Fruit fly (Drosophila melanogaster) whole organism, embryonic: ENCODE measurements around the gene Rlb1.

ENCODE experiments used
- Adf1 ChIP-seq: fragments of 200-800 bp; sonication (Bioruptor generic); IDR thresholded peaks from 2 replicates; pipeline ENCODE4 v1.3.6; 2022; ENCODE audit warnings: missing biosample characterization, missing genetic modification characterization
- Antp ChIP-seq: fragments of 200-800 bp; sonication (Bioruptor generic); optimal IDR thresholded peaks from 3 replicates; lab custom pipeline; 2016; ENCODE audit warnings: missing biosample characterization, missing genetic modification characterization
- Bdp1 ChIP-seq: fragments of 200-800 bp; sonication (Bioruptor generic); optimal IDR thresholded peaks from 3 replicates; lab custom pipeline; 2016; ENCODE audit warnings: missing biosample characterization, missing genetic modification characterization
- Bteb2 ChIP-seq: fragments of 200-800 bp; sonication (Bioruptor generic); optimal IDR thresholded peaks from 2 replicates; lab custom pipeline; 2016; ENCODE audit warnings: missing biosample characterization, missing genetic modification characterization
- C15 ChIP-seq: fragments of 200-800 bp; sonication (Bioruptor generic); IDR thresholded peaks from 3 replicates; pipeline ENCODE4 v1.3.6; 2022; ENCODE audit warnings: missing biosample characterization, missing genetic modification characterization
- CG11247 ChIP-seq: fragments of 200-800 bp; sonication (Bioruptor generic); IDR thresholded peaks from 2 replicates; pipeline ENCODE4 v1.3.6; 2022; ENCODE audit warnings: missing biosample characterization, missing genetic modification characterization
- CG11695 ChIP-seq: fragments of 200-800 bp; sonication (Bioruptor generic); IDR thresholded peaks from 3 replicates; pipeline ENCODE4 v1.3.6; 2022; ENCODE audit warnings: missing biosample characterization, missing genetic modification characterization
- CG12219 ChIP-seq: fragments of 200-800 bp; sonication (Bioruptor generic); optimal IDR thresholded peaks from 3 replicates; lab custom pipeline; 2018; ENCODE audit warnings: missing biosample characterization, mild to moderate bottlenecking, missing genetic modification characterization
- CG13123 ChIP-seq: fragments of 200-800 bp; sonication (Bioruptor generic); optimal IDR thresholded peaks from 2 replicates; lab custom pipeline; 2016; ENCODE audit warnings: missing biosample characterization, missing genetic modification characterization
- CG16813 ChIP-seq: fragments of 200-800 bp; sonication (Bioruptor generic); IDR thresholded peaks from 3 replicates; pipeline ENCODE4 v1.3.6; 2022; ENCODE audit warnings: missing biosample characterization, missing genetic modification characterization; ENCODE audit not compliant: partially characterized antibody
- CG18011 ChIP-seq: fragments of 200-800 bp; sonication (Bioruptor generic); optimal IDR thresholded peaks from 2 replicates; lab custom pipeline; 2017; ENCODE audit warnings: missing biosample characterization, missing genetic modification characterization, mild to moderate bottlenecking, moderate library complexity, missing genotype
- CG2889 ChIP-seq: fragments of 200-800 bp; sonication (Bioruptor generic); IDR thresholded peaks from 3 replicates; pipeline ENCODE4 v1.3.6; 2022; ENCODE audit warnings: missing biosample characterization, missing genetic modification characterization
- CG30403 ChIP-seq: fragments of 200-800 bp; sonication (Bioruptor generic); optimal IDR thresholded peaks from 3 replicates; lab custom pipeline; 2016; ENCODE audit warnings: missing biosample characterization, missing genetic modification characterization
- CG6765 ChIP-seq: fragments of 200-800 bp; sonication (Bioruptor generic); optimal IDR thresholded peaks from 3 replicates; lab custom pipeline; 2017; ENCODE audit warnings: missing biosample characterization, mild to moderate bottlenecking, missing genetic modification characterization
- CG7745 ChIP-seq: fragments of 200-800 bp; sonication (Bioruptor generic); optimal IDR thresholded peaks from 2 replicates; lab custom pipeline; 2018; ENCODE audit warnings: missing biosample characterization, mild to moderate bottlenecking, missing genetic modification characterization, moderate library complexity
- CoRest ChIP-seq: fragments of 200-800 bp; sonication (Bioruptor generic); optimal IDR thresholded peaks from 3 replicates; lab custom pipeline; 2018; ENCODE audit warnings: missing biosample characterization, mild to moderate bottlenecking, missing genetic modification characterization, moderate library complexity
- D19A ChIP-seq: fragments of 200-800 bp; optimal IDR thresholded peaks from 3 replicates; lab custom pipeline; 2019; ENCODE audit warnings: missing biosample characterization, mild to moderate bottlenecking, missing genetic modification characterization, moderate library complexity
- Dip2 ChIP-seq: fragments of 200-800 bp; sonication (Bioruptor generic); IDR thresholded peaks from 2 replicates; pipeline ENCODE4 v1.3.6; 2022; ENCODE audit warnings: missing biosample characterization, missing genetic modification characterization
- Doc3 ChIP-seq: fragments of 200-800 bp; sonication (Bioruptor generic); IDR thresholded peaks from 3 replicates; pipeline ENCODE4 v1.3.6; 2022; ENCODE audit warnings: missing biosample characterization, missing genetic modification characterization; ENCODE audit not compliant: partially characterized antibody
- Fer3 ChIP-seq: fragments of 200-800 bp; sonication (Bioruptor generic); optimal IDR thresholded peaks from 2 replicates; lab custom pipeline; 2018; ENCODE audit warnings: missing biosample characterization, mild to moderate bottlenecking, missing genetic modification characterization, moderate library complexity
- Hmr ChIP-seq: fragments of 200-800 bp; sonication (Bioruptor generic); optimal IDR thresholded peaks from 3 replicates; lab custom pipeline; 2017; ENCODE audit warnings: mild to moderate bottlenecking, missing biosample characterization, missing genetic modification reagents, missing genetic modification characterization
- Hr51 ChIP-seq, 2 experiments: fragments of 200-800 bp; sonication (Bioruptor generic); optimal IDR thresholded peaks; 2 replicates in 1 of 2; 3 replicates in 1 of 2; lab custom pipeline; 2016 to 2018; ENCODE audit warnings: missing biosample characterization in 2 of 2, missing genetic modification characterization in 2 of 2, mild to moderate bottlenecking in 1 of 2, moderate library complexity in 1 of 2
- Hr78 ChIP-seq, 2 experiments: fragments of 200-800 bp in 1 of 2; fragments of >200 bp in 1 of 2; sonication (Bioruptor generic) in 1 of 2; optimal IDR thresholded peaks; 2 replicates each; lab custom pipeline; 2017 to 2019; ENCODE audit warnings: missing biosample characterization in 2 of 2, missing genetic modification characterization in 2 of 2, mild to moderate bottlenecking in 1 of 2, moderate library complexity in 1 of 2
- MBD-R2 ChIP-seq: fragments of 200-800 bp; sonication (Bioruptor generic); IDR thresholded peaks from 2 replicates; pipeline ENCODE4 v1.3.6; 2022; ENCODE audit warnings: missing biosample characterization, missing genetic modification characterization
- Max ChIP-seq: fragments of 200-800 bp; sonication (Bioruptor generic); optimal IDR thresholded peaks from 2 replicates; lab custom pipeline; 2016; ENCODE audit warnings: missing biosample characterization, mild to moderate bottlenecking, missing genetic modification characterization
- Neu2 ChIP-seq: fragments of 200-800 bp; sonication (Bioruptor generic); optimal IDR thresholded peaks from 3 replicates; lab custom pipeline; 2016; ENCODE audit warnings: missing biosample characterization, missing genetic modification characterization, borderline replicate concordance
- Nf-YC ChIP-seq: fragments of 200-800 bp; optimal IDR thresholded peaks from 3 replicates; lab custom pipeline; 2019; ENCODE audit warnings: missing biosample characterization, mild to moderate bottlenecking, missing genetic modification characterization, moderate library complexity
- Poxn ChIP-seq: fragments of 200-800 bp; sonication (Bioruptor generic); IDR thresholded peaks from 2 replicates; pipeline ENCODE4 v1.3.6; 2022; ENCODE audit warnings: missing biosample characterization, missing genetic modification characterization
- Rfx ChIP-seq: fragments of 200-800 bp; sonication (Bioruptor generic); IDR thresholded peaks from 2 replicates; pipeline ENCODE4 v1.3.6; 2022; ENCODE audit warnings: missing biosample characterization, missing genetic modification characterization
- Sin3A ChIP-seq: fragments of >200 bp; optimal IDR thresholded peaks from 2 replicates; lab custom pipeline; 2018
- Sry-β ChIP-seq: fragments of 200-800 bp; sonication (Bioruptor generic); optimal IDR thresholded peaks from 2 replicates; lab custom pipeline; 2018; ENCODE audit warnings: missing biosample characterization, mild to moderate bottlenecking, missing genetic modification characterization, moderate library complexity
- Stat92E ChIP-seq, 3 experiments: fragments of >200 bp in 2 of 3; fragments of 200-800 bp in 1 of 3; sonication (Bioruptor generic) in 1 of 3; optimal IDR thresholded peaks; 2 replicates each; lab custom pipeline; 2017 to 2019; ENCODE audit warnings: missing biosample characterization in 3 of 3, missing genetic modification characterization in 3 of 3, mild to moderate bottlenecking in 1 of 3, moderate library complexity in 1 of 3
- Usf ChIP-seq: fragments of 200-800 bp; sonication (Bioruptor generic); optimal IDR thresholded peaks from 2 replicates; lab custom pipeline; 2017; ENCODE audit warnings: missing genotype, missing biosample characterization, missing genetic modification characterization
- Xbp1 ChIP-seq: fragments of 200-800 bp; sonication (Bioruptor generic); optimal IDR thresholded peaks from 3 replicates; lab custom pipeline; 2016; ENCODE audit warnings: missing biosample characterization, mild to moderate bottlenecking, missing genetic modification characterization
- ara ChIP-seq: fragments of 200-800 bp; sonication (Bioruptor generic); IDR thresholded peaks from 2 replicates; pipeline ENCODE4 v1.3.6; 2022; ENCODE audit warnings: missing biosample characterization, missing genetic modification characterization
- bowl ChIP-seq: fragments of 200-800 bp; sonication (Bioruptor generic); IDR thresholded peaks from 2 replicates; pipeline ENCODE4 v1.3.6; 2022; ENCODE audit warnings: missing biosample characterization, missing genetic modification characterization
- br ChIP-seq: fragments of >200 bp; optimal IDR thresholded peaks from 2 replicates; lab custom pipeline; 2017
- danr ChIP-seq: fragments of 200-800 bp; sonication (Bioruptor generic); IDR thresholded peaks from 2 replicates; pipeline ENCODE4 v1.3.6; 2022; ENCODE audit warnings: missing biosample characterization, missing genetic modification characterization
- eve ChIP-seq, 2 experiments: fragments of >200 bp; optimal IDR thresholded peaks; 2 replicates each; lab custom pipeline; 2017; ENCODE audit warnings: missing biosample characterization in 2 of 2, missing genetic modification characterization in 2 of 2
- exex ChIP-seq: fragments of 200-800 bp; sonication (Bioruptor generic); optimal IDR thresholded peaks from 4 replicates; lab custom pipeline; 2018; ENCODE audit warnings: missing biosample characterization, mild to moderate bottlenecking, missing genetic modification characterization, moderate library complexity
- fd64A ChIP-seq: fragments of 200-800 bp; sonication (Bioruptor generic); optimal IDR thresholded peaks from 3 replicates; lab custom pipeline; 2018; ENCODE audit warnings: missing biosample characterization, mild to moderate bottlenecking, missing genetic modification characterization
- hbn ChIP-seq: fragments of 200-800 bp; sonication (Bioruptor generic); IDR thresholded peaks from 2 replicates; pipeline ENCODE4 v1.3.6; 2022; ENCODE audit warnings: missing biosample characterization, missing genetic modification characterization; ENCODE audit not compliant: partially characterized antibody
- inv ChIP-seq: fragments of 200-800 bp; sonication (Bioruptor generic); IDR thresholded peaks from 2 replicates; pipeline ENCODE4 v1.3.6; 2022; ENCODE audit warnings: missing biosample characterization, missing genetic modification characterization; ENCODE audit not compliant: partially characterized antibody
- oc ChIP-seq: fragments of 200-800 bp; sonication (Bioruptor generic); optimal IDR thresholded peaks from 2 replicates; lab custom pipeline; 2018; ENCODE audit warnings: missing biosample characterization, mild to moderate bottlenecking, missing genetic modification characterization, moderate library complexity
- p53 ChIP-seq: fragments of 200-800 bp; sonication (Bioruptor generic); optimal IDR thresholded peaks from 2 replicates; lab custom pipeline; 2016; ENCODE audit warnings: missing biosample characterization, missing genetic modification characterization
- pnt ChIP-seq: fragments of 200-800 bp; sonication (Bioruptor generic); optimal IDR thresholded peaks from 3 replicates; lab custom pipeline; 2016; ENCODE audit warnings: missing biosample characterization, missing genetic modification characterization
- psq ChIP-seq: fragments of 200-800 bp; sonication (Bioruptor generic); optimal IDR thresholded peaks from 2 replicates; lab custom pipeline; 2017; ENCODE audit warnings: missing biosample characterization, missing genetic modification characterization
- slp2 ChIP-seq: fragments of 200-800 bp; sonication (Bioruptor generic); optimal IDR thresholded peaks from 2 replicates; lab custom pipeline; 2016; ENCODE audit warnings: missing biosample characterization, missing genetic modification characterization
- trh ChIP-seq: fragments of 200-800 bp; sonication (Bioruptor generic); optimal IDR thresholded peaks from 2 replicates; lab custom pipeline; 2016; ENCODE audit warnings: missing biosample characterization, missing genetic modification characterization
- vnd ChIP-seq: fragments of 200-800 bp; sonication (Bioruptor generic); IDR thresholded peaks from 3 replicates; pipeline ENCODE4 v1.3.6; 2022; ENCODE audit warnings: missing biosample characterization, missing genetic modification characterization; ENCODE audit not compliant: partially characterized antibody

Rlb1 gene

dm6 chr3R:9559413-9560014 is 46.4 kb downstream of the Rlb1 start, which contains the start of the genes AP-1mu and MBD-like (continued):
- TF ChIP-seq CG16813 (GFP tag; lab: Robert Waterston, UW) (peak; percentile 42; the same call in 1 of the 3 replicates), psq (GFP tag; lab: Kevin White, UChicago) (no peak), Rfx (peak; percentile 76), Bdp1 (GFP tag; lab: Kevin White, UChicago) (peak; percentile 64), oc (tag; lab: Kevin White, UChicago) (no peak), Bteb2 (GFP tag; lab: Kevin White, UChicago) (peak; percentile 52), CG11695 (no peak), CG30403 (GFP tag; lab: Kevin White, UChicago) (peak; percentile 83), CG18011 (GFP tag; lab: Kevin White, UChicago) (no peak), Stat92E (GFP tag; optimal IDR thresholded peaks at IDR 0.05; lab: Kevin White, UChicago) (no peak), ara (no peak), CG7745 (tag; lab: Kevin White, UChicago) (no peak), br (lab: Kevin White, UChicago) (no peak), Sin3A (peak; percentile 94), exex (tag; lab: Kevin White, UChicago) (no peak), Fer3 (peak; percentile 53), Adf1 (GFP tag; lab: Robert Waterston, UW) (peak; percentile 33; the same call in 1 of the 2 replicates), danr (GFP tag; lab: Robert Waterston, UW) (no peak), Xbp1 (GFP tag; lab: Kevin White, UChicago) (peak; percentile 73), CG13123 (GFP tag; lab: Kevin White, UChicago) (peak; percentile 64), Poxn (no peak), CG11247 (GFP tag; lab: Robert Waterston, UW) (0 out of 2 replicates have a peak, but pooled peaks have one; percentile 47), p53 (peak; percentile 2), Antp (GFP tag; lab: Kevin White, UChicago) (peak; percentile 63), C15 (no peak), pnt (GFP tag; lab: Kevin White, UChicago) (peak; percentile 50), CG6765 (GFP tag; lab: Kevin White, UChicago) (peak; percentile 33), fd64A (GFP tag; lab: Kevin White, UChicago) (no peak), MBD-R2 (GFP tag; lab: Robert Waterston, UW) (peak; percentile 81), Nf-YC (tag; lab: Kevin White, UChicago) (peak; percentile 62), Hmr (GFP tag; lab: Kevin White, UChicago) (peak; percentile 64), CG12219 (GFP tag; lab: Kevin White, UChicago) (no peak), slp2 (peak; percentile 56), Dip2 (no peak), eve (GFP tag; optimal IDR thresholded peaks at IDR 0.05; lab: Kevin White, UChicago) (no peak), trh (no peak), D19A (tag; lab: Kevin White, UChicago) (no peak), Doc3 (no peak), CoRest (tag; lab: Kevin White, UChicago) (peak; percentile 72), Max (peak; percentile 76), hbn (GFP tag; lab: Robert Waterston, UW) (peak; percentile 49), Neu2 (GFP tag; lab: Kevin White, UChicago) (no peak), CG2889 (GFP tag; lab: Robert Waterston, UW) (0 out of 3 replicates have a peak, but pooled peaks have one; percentile 52), Hr51 (GFP tag; optimal IDR thresholded peaks at IDR 0.05; lab: Kevin White, UChicago) (peak in 1 of 2 experiments; percentile 65), Sry-β (GFP tag; lab: Kevin White, UChicago) (peak; percentile 76), vnd (GFP tag; lab: Robert Waterston, UW) (no peak), Usf (GFP tag; lab: Kevin White, UChicago) (no peak), bowl (GFP tag; lab: Robert Waterston, UW) (no peak), inv (GFP tag; lab: Robert Waterston, UW) (0 out of 2 replicates have a peak, but pooled peaks have one; percentile 13), Hr78 (GFP tag; optimal IDR thresholded peaks at IDR 0.05; lab: Kevin White, UChicago) (no peak)
